Fruit fly (Drosophila melanogaster) whole organism, prepupa: ENCODE data around the gene salt.
A peak's percentile ranks its signal among the peaks of the same experiment; 100 is the strongest.

Experiments
- Blimp-1 ChIP-seq: fragments of 200-800 bp; sonication (Bioruptor generic); optimal IDR thresholded peaks from 3 replicates; lab custom pipeline; 2017; ENCODE audit warnings: missing biosample characterization, missing genetic modification characterization, mild to moderate bottlenecking, moderate library complexity, missing genetic modification reagents
- CG10631 ChIP-seq: fragments of 200-800 bp; sonication (Bioruptor generic); optimal IDR thresholded peaks from 2 replicates; lab custom pipeline; 2016; ENCODE audit warnings: missing biosample characterization, missing genetic modification characterization
- CG10669 ChIP-seq: fragments of 200-800 bp; sonication (Bioruptor generic); optimal IDR thresholded peaks from 3 replicates; lab custom pipeline; 2018; ENCODE audit warnings: missing biosample characterization, mild to moderate bottlenecking, missing genetic modification characterization, moderate library complexity
- CG11762 ChIP-seq: fragments of 200-800 bp; sonication (Bioruptor generic); optimal IDR thresholded peaks from 3 replicates; lab custom pipeline; 2016; ENCODE audit warnings: missing biosample characterization, missing genetic modification characterization; ENCODE audit not compliant: insufficient read depth
- CG11902 ChIP-seq: fragments of 200-800 bp; sonication (Bioruptor generic); optimal IDR thresholded peaks from 3 replicates; lab custom pipeline; 2016; ENCODE audit warnings: missing biosample characterization, missing genetic modification characterization
- CG15336 ChIP-seq: fragments of 200-800 bp; sonication (Bioruptor generic); IDR thresholded peaks from 2 replicates; pipeline ENCODE4 v1.3.6; 2022; ENCODE audit warnings: missing biosample characterization, missing genetic modification characterization
- CG1621 ChIP-seq: fragments of 200-800 bp; sonication (Bioruptor generic); optimal IDR thresholded peaks from 3 replicates; lab custom pipeline; 2018; ENCODE audit warnings: missing biosample characterization, mild to moderate bottlenecking, missing genetic modification characterization
- CG16779 ChIP-seq: fragments of 200-800 bp; sonication (Bioruptor generic); optimal IDR thresholded peaks from 3 replicates; lab custom pipeline; 2017; ENCODE audit warnings: missing biosample characterization, mild to moderate bottlenecking, missing genetic modification characterization
- CG3032 ChIP-seq: fragments of 200-800 bp; optimal IDR thresholded peaks from 2 replicates; lab custom pipeline; 2019; ENCODE audit warnings: missing biosample characterization, mild to moderate bottlenecking, missing genetic modification characterization, moderate library complexity
- CG32006 ChIP-seq: fragments of 200-800 bp; sonication (Bioruptor generic); optimal IDR thresholded peaks from 3 replicates; lab custom pipeline; 2017; ENCODE audit warnings: missing biosample characterization, mild to moderate bottlenecking, missing genetic modification characterization
- CG34406 ChIP-seq: fragments of 200-800 bp; sonication (Bioruptor generic); optimal IDR thresholded peaks from 3 replicates; lab custom pipeline; 2016; ENCODE audit warnings: missing biosample characterization, missing genetic modification characterization
- CG6163 ChIP-seq: fragments of 200-800 bp; sonication (Bioruptor generic); IDR thresholded peaks from 3 replicates; pipeline ENCODE4 v1.3.6; 2022; ENCODE audit warnings: missing biosample characterization, missing genetic modification characterization
- CG6792 ChIP-seq: fragments of 200-800 bp; sonication (Bioruptor generic); optimal IDR thresholded peaks from 3 replicates; lab custom pipeline; 2016; ENCODE audit warnings: missing biosample characterization, missing genetic modification characterization
- CG6808 ChIP-seq: fragments of 200-800 bp; sonication (Bioruptor generic); optimal IDR thresholded peaks from 3 replicates; lab custom pipeline; 2017; ENCODE audit warnings: missing biosample characterization, missing genetic modification characterization, mild to moderate bottlenecking, moderate library complexity, missing genetic modification reagents
- CG6854 ChIP-seq: fragments of 200-800 bp; sonication (Bioruptor generic); optimal IDR thresholded peaks from 2 replicates; lab custom pipeline; 2017; ENCODE audit warnings: missing biosample characterization, mild to moderate bottlenecking, missing genetic modification characterization
- CG7368 ChIP-seq: fragments of 200-800 bp; sonication (Bioruptor generic); optimal IDR thresholded peaks from 3 replicates; lab custom pipeline; 2016; ENCODE audit warnings: missing biosample characterization, missing genetic modification characterization
- CG8319 ChIP-seq: fragments of 200-800 bp; sonication (Bioruptor generic); optimal IDR thresholded peaks from 3 replicates; lab custom pipeline; 2016; ENCODE audit warnings: missing biosample characterization, missing genetic modification characterization
- CG8632 ChIP-seq: fragments of 200-800 bp; sonication (Bioruptor generic); optimal IDR thresholded peaks from 3 replicates; lab custom pipeline; 2016; ENCODE audit warnings: missing biosample characterization, missing genetic modification characterization
- Eip75B ChIP-seq: fragments of 200-800 bp; sonication (Bioruptor generic); optimal IDR thresholded peaks from 3 replicates; lab custom pipeline; 2016; ENCODE audit warnings: missing biosample characterization, missing genetic modification characterization
- Eip78C ChIP-seq: fragments of 200-800 bp; sonication (Bioruptor generic); peaks from one replicate; lab custom pipeline; 2016; ENCODE audit warnings: missing biosample characterization, missing genetic modification characterization
- Ets21C ChIP-seq: fragments of 200-800 bp; sonication (Bioruptor generic); optimal IDR thresholded peaks from 3 replicates; lab custom pipeline; 2016; ENCODE audit warnings: missing biosample characterization, missing genetic modification characterization
- Ets96B ChIP-seq: fragments of 200-800 bp; optimal IDR thresholded peaks from 2 replicates; lab custom pipeline; 2019; ENCODE audit warnings: missing biosample characterization, mild to moderate bottlenecking, missing genetic modification characterization, moderate library complexity
- Hr38 ChIP-seq: sonication (Bioruptor generic); optimal IDR thresholded peaks from 2 replicates; lab custom pipeline; 2016; ENCODE audit warnings: missing biosample characterization, missing genetic modification characterization
- Hr39 ChIP-seq: fragments of 200-800 bp; sonication (Bioruptor generic); optimal IDR thresholded peaks from 2 replicates; lab custom pipeline; 2016; ENCODE audit warnings: missing biosample characterization, missing genetic modification characterization
- Hr4 ChIP-seq: fragments of 200-800 bp; sonication (Bioruptor generic); optimal IDR thresholded peaks from 3 replicates; lab custom pipeline; 2016; ENCODE audit warnings: missing biosample characterization, missing genetic modification characterization
- OdsH ChIP-seq: fragments of 200-800 bp; sonication (Bioruptor generic); optimal IDR thresholded peaks from 3 replicates; lab custom pipeline; 2016; ENCODE audit warnings: missing biosample characterization, missing genetic modification characterization
- Sox102F ChIP-seq: fragments of 200-800 bp; sonication (Bioruptor generic); optimal IDR thresholded peaks from 2 replicates; lab custom pipeline; 2016; ENCODE audit warnings: missing biosample characterization, mild to moderate bottlenecking, missing genetic modification characterization
- Sox14 ChIP-seq: fragments of 200-800 bp; sonication (Bioruptor generic); optimal IDR thresholded peaks from 3 replicates; lab custom pipeline; 2016; ENCODE audit warnings: missing biosample characterization, missing genetic modification characterization
- acj6 ChIP-seq: fragments of 200-800 bp; sonication (Bioruptor generic); optimal IDR thresholded peaks from 3 replicates; lab custom pipeline; 2016; ENCODE audit warnings: missing biosample characterization, missing genetic modification characterization
- cyc ChIP-seq: fragments of 200-800 bp; sonication (Bioruptor generic); optimal IDR thresholded peaks from 3 replicates; lab custom pipeline; 2016; ENCODE audit warnings: missing biosample characterization, missing genetic modification characterization
- dsx ChIP-seq: fragments of 200-800 bp; optimal IDR thresholded peaks from 3 replicates; lab custom pipeline; 2019; ENCODE audit warnings: missing biosample characterization, mild to moderate bottlenecking, missing genetic modification characterization, moderate library complexity; ENCODE audit not compliant: poor library complexity, severe bottlenecking
- eg ChIP-seq: fragments of 200-800 bp; sonication (Bioruptor generic); IDR thresholded peaks from 3 replicates; pipeline ENCODE4 v1.3.6; 2022; ENCODE audit warnings: missing biosample characterization, missing genetic modification characterization
- fd59A ChIP-seq: fragments of 200-800 bp; sonication (Bioruptor generic); optimal IDR thresholded peaks from 2 replicates; lab custom pipeline; 2017; ENCODE audit warnings: missing biosample characterization, mild to moderate bottlenecking, missing genetic modification characterization, missing genetic modification reagents
- fkh ChIP-seq: fragments of 200-800 bp; sonication (Bioruptor generic); optimal IDR thresholded peaks from 3 replicates; lab custom pipeline; 2017; ENCODE audit warnings: missing biosample characterization, mild to moderate bottlenecking, missing genetic modification characterization, moderate library complexity
- lz ChIP-seq: fragments of 200-800 bp; sonication (Bioruptor generic); optimal IDR thresholded peaks from 3 replicates; lab custom pipeline; 2016; ENCODE audit warnings: missing biosample characterization, missing genetic modification characterization
- net ChIP-seq: fragments of 200-800 bp; sonication (Bioruptor generic); optimal IDR thresholded peaks from 3 replicates; lab custom pipeline; 2016; ENCODE audit warnings: missing biosample characterization, missing genetic modification characterization
- pdm3 ChIP-seq: fragments of 200-800 bp; sonication (Bioruptor generic); optimal IDR thresholded peaks from 3 replicates; lab custom pipeline; 2016; ENCODE audit warnings: missing biosample characterization, missing genetic modification characterization
- salr ChIP-seq, 2 experiments: fragments of 200-800 bp; sonication (Bioruptor generic); optimal IDR thresholded peaks; 3 replicates each; lab custom pipeline; 2016 to 2018; ENCODE audit warnings: missing biosample characterization in 2 of 2, missing genetic modification characterization in 2 of 2, mild to moderate bottlenecking in 1 of 2
- spab ChIP-seq: fragments of 200-800 bp; sonication (Bioruptor generic); optimal IDR thresholded peaks from 2 replicates; lab custom pipeline; 2017; ENCODE audit warnings: missing biosample characterization, mild to moderate bottlenecking, missing genetic modification characterization, missing genetic modification reagents
- svp ChIP-seq: fragments of 200-800 bp; sonication (Bioruptor generic); peaks from one replicate; lab custom pipeline; 2016; ENCODE audit warnings: missing biosample characterization, missing genetic modification characterization
- topi ChIP-seq: fragments of 200-800 bp; sonication (Bioruptor generic); optimal IDR thresholded peaks from 3 replicates; lab custom pipeline; 2016; ENCODE audit warnings: missing biosample characterization, missing genetic modification characterization
- vri ChIP-seq: fragments of 200-800 bp; sonication (Bioruptor generic); optimal IDR thresholded peaks from 3 replicates; lab custom pipeline; 2016; ENCODE audit warnings: missing biosample characterization, mild to moderate bottlenecking, missing genetic modification characterization

salt gene

DNA sequence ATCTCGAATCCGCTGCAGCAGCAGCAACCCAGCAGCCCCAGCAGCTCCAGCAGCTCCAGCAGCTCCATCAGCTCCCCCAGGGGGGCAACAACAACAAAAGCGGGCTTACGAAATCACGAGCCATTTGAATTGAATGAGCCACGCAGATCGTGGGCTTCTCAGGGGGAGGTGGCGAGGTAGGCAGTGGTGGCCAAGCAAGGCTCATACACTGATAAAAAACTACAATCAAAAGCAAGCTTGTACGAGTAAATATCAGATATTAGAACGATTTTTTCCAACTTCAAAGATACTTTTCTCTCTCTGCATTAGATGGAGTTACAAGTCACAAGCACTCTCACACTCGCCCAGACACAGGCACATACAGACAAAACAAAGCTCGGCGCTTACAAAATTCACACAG, 45.4 kb downstream of the salt start (continued):
- TF ChIP-seq Ets21C (GFP tag; lab: Kevin White, UChicago) (no peak), Blimp-1 (GFP tag; lab: Kevin White, UChicago) (no peak), CG6163 (GFP tag; lab: Robert Waterston, UW) (peak; percentile 79), CG6808 (GFP tag; lab: Kevin White, UChicago) (no peak), acj6 (GFP tag; lab: Kevin White, UChicago) (peak; percentile 21), vri (GFP tag; lab: Kevin White, UChicago) (peak; percentile 31), Ets96B (tag; lab: Kevin White, UChicago) (no peak)

- TF ChIP-seq Ets21C (GFP tag; lab: Kevin White, UChicago): no peak
- TF ChIP-seq CG10669 (GFP tag; lab: Kevin White, UChicago): no peak
- TF ChIP-seq CG6854 (GFP tag; lab: Kevin White, UChicago): no peak
- TF ChIP-seq Ets96B (tag; lab: Kevin White, UChicago): no peak
- no peak for TF ChIP-seq OdsH (GFP tag; lab: Kevin White, UChicago)
- no peak for TF ChIP-seq CG1621 (tag; lab: Kevin White, UChicago)
- no peak for TF ChIP-seq Sox14
- TF ChIP-seq Hr4: no peak
- TF ChIP-seq eg (GFP tag; lab: Robert Waterston, UW): no peak
- TF ChIP-seq CG32006 (GFP tag; lab: Kevin White, UChicago): no peak
These were observed 46.3 kb downstream of the salt start, which contains the start of gene CG42693 for dm6 chr3R:31708240-31708639. Gene CG42693 (minus strand): TSS chr3R:31708340.

- TF ChIP-seq CG32006 (GFP tag; lab: Kevin White, UChicago): peak; percentile 29
- TF ChIP-seq topi (GFP tag; lab: Kevin White, UChicago): peak; percentile 14
- no peak for TF ChIP-seq Sox14
- no peak for TF ChIP-seq Eip75B (GFP tag; lab: Kevin White, UChicago)
- TF ChIP-seq Eip78C (GFP tag; lab: Kevin White, UChicago): peak; percentile 66
- no peak for TF ChIP-seq spab (GFP tag; lab: Kevin White, UChicago)
- peak; percentile 28 for TF ChIP-seq Ets96B (tag; lab: Kevin White, UChicago)
- TF ChIP-seq CG10631: peak; percentile 10
- TF ChIP-seq CG15336 (GFP tag; lab: Robert Waterston, UW): 0 out of 2 replicates have a peak, but pooled peaks have one; percentile 11
- no peak for TF ChIP-seq CG11762 (GFP tag; lab: Kevin White, UChicago)
- TF ChIP-seq svp: peak; percentile 61
- TF ChIP-seq Hr4: peak; percentile 22
These were observed 47.6 kb downstream of the salt start for dm6 chr3R:31706895-31707238.

DNA sequence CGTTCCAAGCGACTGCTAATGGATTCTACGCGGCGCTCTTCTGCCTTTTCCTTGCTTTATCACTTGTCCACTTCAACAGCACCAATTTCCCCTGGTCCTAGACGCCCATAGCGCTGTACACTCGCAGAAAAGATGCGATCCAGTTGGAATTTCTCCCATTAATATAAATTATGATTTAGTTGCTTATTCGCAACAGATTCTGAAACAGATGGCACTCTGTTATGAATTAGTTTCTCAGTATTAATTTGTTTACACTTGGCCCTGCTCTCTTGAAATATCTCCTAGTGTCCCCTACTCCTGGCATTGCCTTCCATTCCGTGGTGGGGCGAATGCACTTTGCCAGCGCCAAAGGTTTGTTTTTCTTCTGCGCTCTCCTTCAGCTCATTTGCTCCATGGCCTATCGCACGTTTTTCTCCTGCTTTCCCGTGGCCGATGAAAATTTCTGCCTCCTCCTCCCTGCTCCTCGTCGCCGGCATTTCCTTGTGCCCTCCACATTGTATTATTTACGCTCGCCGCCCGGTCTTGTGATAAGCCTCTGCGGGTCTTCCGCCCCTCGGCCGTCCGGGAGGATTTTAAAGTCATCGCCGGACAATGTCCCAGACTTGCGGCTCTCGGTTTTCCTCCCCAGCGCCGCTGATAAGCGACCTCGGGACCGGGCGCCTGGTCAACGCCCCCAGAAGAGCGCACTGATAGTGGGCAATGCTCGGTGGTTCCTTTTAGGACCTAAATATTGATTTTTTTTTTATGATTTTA, 48.2 kb downstream of the salt start:
- no peak for TF ChIP-seq fkh (GFP tag; lab: Kevin White, UChicago)
- TF ChIP-seq vri (GFP tag; lab: Kevin White, UChicago): no peak
- TF ChIP-seq CG11762 (GFP tag; lab: Kevin White, UChicago): peak; percentile 22
- peak; percentile 59 for TF ChIP-seq CG10669 (GFP tag; lab: Kevin White, UChicago)
- no peak for TF ChIP-seq CG11902 (GFP tag; lab: Kevin White, UChicago)
- no peak for TF ChIP-seq Hr39 (GFP tag; lab: Kevin White, UChicago)
- TF ChIP-seq CG6854 (GFP tag; lab: Kevin White, UChicago): no peak
- peak; percentile 16 for TF ChIP-seq fd59A
- peak; percentile 26 for TF ChIP-seq spab (GFP tag; lab: Kevin White, UChicago)
- TF ChIP-seq salr (GFP tag; optimal IDR thresholded peaks at IDR 0.05; lab: Kevin White, UChicago): peak in 1 of 2 experiments; percentile 77
- no peak for TF ChIP-seq CG16779 (tag; lab: Kevin White, UChicago)
- peak; percentile 43 for TF ChIP-seq CG7368 (GFP tag; lab: Kevin White, UChicago)
- TF ChIP-seq CG34406 (GFP tag; lab: Kevin White, UChicago): no peak
- peak; percentile 63 for TF ChIP-seq pdm3 (GFP tag; lab: Kevin White, UChicago)
- TF ChIP-seq net (GFP tag; lab: Kevin White, UChicago): peak; percentile 31
- no peak for TF ChIP-seq lz (GFP tag; lab: Kevin White, UChicago)
- TF ChIP-seq Ets96B (tag; lab: Kevin White, UChicago): peak; percentile 44
- no peak for TF ChIP-seq Sox102F
- no peak for TF ChIP-seq topi (GFP tag; lab: Kevin White, UChicago)
- TF ChIP-seq CG3032 (tag; lab: Kevin White, UChicago): peak; percentile 48
- TF ChIP-seq Hr38 (GFP tag; lab: Kevin White, UChicago): no peak
- no peak for TF ChIP-seq CG8632
- peak; percentile 68 for TF ChIP-seq CG15336 (GFP tag; lab: Robert Waterston, UW)
- TF ChIP-seq Ets21C (GFP tag; lab: Kevin White, UChicago): no peak
- TF ChIP-seq cyc: no peak
- TF ChIP-seq Eip75B (GFP tag; lab: Kevin White, UChicago): peak; percentile 44
- TF ChIP-seq CG8319: no peak
- TF ChIP-seq Blimp-1 (GFP tag; lab: Kevin White, UChicago): no peak
- TF ChIP-seq CG6792: no peak
- no peak for TF ChIP-seq dsx (GFP tag; lab: Kevin White, UChicago)
